Worm (Caenorhabditis elegans): ENCODE measurements around the gene C06E8.5.

C06E8.5 gene

DNA sequence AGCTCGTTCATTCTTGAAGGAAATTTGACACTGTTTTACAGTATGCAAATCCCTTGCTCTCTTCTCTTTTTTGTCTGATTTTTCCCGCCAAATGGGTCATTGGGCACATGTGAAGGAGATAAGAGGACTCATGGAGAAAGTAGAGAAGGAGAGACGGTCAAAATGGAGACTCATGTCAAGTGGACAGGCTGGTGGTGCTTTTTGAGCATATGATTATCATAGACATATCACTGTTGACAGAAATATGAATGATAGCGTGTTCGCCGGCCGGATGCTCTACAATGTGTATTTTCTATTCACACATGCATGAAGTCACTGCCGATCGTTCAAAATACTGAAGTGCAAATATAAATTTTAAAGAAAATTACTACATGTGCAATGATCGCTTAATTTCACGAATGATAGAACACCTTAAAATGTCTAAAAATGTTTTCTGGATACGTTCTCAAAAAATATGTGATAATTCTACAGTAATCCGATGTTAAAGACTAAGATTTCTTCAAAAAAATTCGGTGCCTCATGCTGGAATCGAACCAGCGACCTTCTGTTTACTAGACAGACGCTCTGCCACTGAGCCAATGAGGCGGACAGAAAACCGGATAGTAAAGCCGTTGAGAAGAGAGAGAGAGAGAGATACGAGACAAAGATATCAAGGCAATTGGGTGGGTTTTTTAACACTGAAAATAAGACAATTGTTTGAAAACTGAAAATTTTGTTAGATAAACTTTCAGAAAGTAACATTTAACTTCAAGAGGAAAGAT lies 25.0 kb upstream of the C06E8.5 start (continued):
- peak; percentile 43 for TF ChIP-seq mep-1 (tag; optimal IDR thresholded peaks at IDR 0.05)
- TF ChIP-seq dmd-6 (GFP tag; IDR thresholded peaks at IDR 0.05) = peak; percentile 61
- TF ChIP-seq Y48G9A.11 (GFP tag; IDR thresholded peaks at IDR 0.05) = no peak
- peak; percentile 56 for TF ChIP-seq tra-1 (GFP tag; IDR thresholded peaks at IDR 0.05)
- TF ChIP-seq nhr-102 (tag; optimal IDR thresholded peaks at IDR 0.05) = no peak
- TF ChIP-seq lsy-2 (tag; optimal IDR thresholded peaks at IDR 0.05) = peak in 1 of 2 experiments; percentile 66
- no peak for TF ChIP-seq pqm-1 (tag; optimal IDR thresholded peaks at IDR 0.05)
- peak; percentile 52 for TF ChIP-seq duxl-1 (tag; optimal IDR thresholded peaks at IDR 0.05; ENCODE audit: poor library complexity)
- TF ChIP-seq egl-43 (GFP tag; IDR thresholded peaks at IDR 0.05) = no peak; the same call in 1 of the 2 replicates
- no peak for TF ChIP-seq ces-1 (GFP tag; optimal IDR thresholded peaks at IDR 0.05)
- peak; percentile 29 for TF ChIP-seq Y5F2A.4 (GFP tag; optimal IDR thresholded peaks at IDR 0.05)
- TF ChIP-seq madf-9 (GFP tag; conservative IDR thresholded peaks at IDR 0.05) = no peak; the same call in 1 of the 2 replicates
- TF ChIP-seq mes-2 (tag; optimal IDR thresholded peaks at IDR 0.05; ENCODE audit: poor library complexity, severe bottlenecking) = peak; percentile 62
- no peak for TF ChIP-seq aly-2 (tag; optimal IDR thresholded peaks at IDR 0.05)
- peak; percentile 1 for TF ChIP-seq gei-8 (GFP tag; optimal IDR thresholded peaks at IDR 0.05)
- TF ChIP-seq dmd-9 (GFP tag; IDR thresholded peaks at IDR 0.05) = no peak
- no peak for TF ChIP-seq Y75B8A.6 (GFP tag; IDR thresholded peaks at IDR 0.05)
- no peak for TF ChIP-seq F49E8.2 (tag; optimal IDR thresholded peaks at IDR 0.05; ENCODE audit: borderline replicate concordance)
- TF ChIP-seq R02D3.7 (tag; optimal IDR thresholded peaks at IDR 0.05) = no peak
- no peak for TF ChIP-seq daf-12 (tag; optimal IDR thresholded peaks at IDR 0.05)
- no peak for TF ChIP-seq nhr-42 (GFP tag; IDR thresholded peaks at IDR 0.05)
- no peak for TF ChIP-seq Y105C5A.15 (GFP tag; IDR thresholded peaks at IDR 0.05)
- peak; percentile 75 for TF ChIP-seq snpc-4 (tag; optimal IDR thresholded peaks at IDR 0.05)
- peak; percentile 12 for TF ChIP-seq F37D6.2 (tag; optimal IDR thresholded peaks at IDR 0.05)
- TF ChIP-seq ceh-44 (GFP tag; IDR thresholded peaks at IDR 0.05) = no peak
- peak in 1 of 2 experiments; percentile 95 for TF ChIP-seq unc-62 (GFP tag; optimal IDR thresholded peaks at IDR 0.05 in 1 of 2)
- no peak for TF ChIP-seq unc-62 (tag; optimal IDR thresholded peaks at IDR 0.05)
- peak; percentile 48 for TF ChIP-seq aha-1 (tag)
- TF ChIP-seq arid-1 (GFP tag; conservative IDR thresholded peaks at IDR 0.05) = peak; percentile 79
- peak; percentile 30 for TF ChIP-seq rbr-2 (tag; optimal IDR thresholded peaks at IDR 0.05)
- TF ChIP-seq lim-7 (GFP tag; IDR thresholded peaks at IDR 0.05) = 0 out of 2 replicates have a peak, but pooled peaks have one; percentile 44
- peak; percentile 45 for TF ChIP-seq hlh-30 (tag; optimal IDR thresholded peaks at IDR 0.05; ENCODE audit: insufficient read depth)

DNA sequence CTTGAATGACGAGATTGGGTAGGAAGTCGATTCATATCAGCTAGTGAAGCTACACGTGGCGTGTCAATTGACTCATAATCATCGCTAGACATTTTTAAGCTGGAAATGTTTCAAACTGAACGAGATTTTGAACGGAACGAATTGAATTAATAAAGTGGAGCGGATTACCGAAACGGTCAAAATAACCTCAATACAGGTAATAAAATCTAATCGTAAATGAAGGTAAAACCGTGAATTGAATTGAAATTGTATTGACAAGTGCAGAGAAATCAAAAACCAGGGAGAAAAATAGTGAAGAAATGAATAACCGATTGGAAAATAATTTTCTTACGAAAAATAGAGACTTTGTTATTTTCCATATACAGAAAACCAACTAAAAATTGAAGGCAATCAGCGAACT lies 23.9 kb upstream of the C06E8.5 start, which contains the start of gene cyk-1:
Gene cyk-1 (minus strand): TSS at position 101 of the 400 bp plus-strand sequence.
- TF ChIP-seq mdt-29 (GFP tag; IDR thresholded peaks at IDR 0.05) (no peak), nhr-6 (tag; optimal IDR thresholded peaks at IDR 0.05) (no peak), vab-7 (GFP tag; IDR thresholded peaks at IDR 0.05) (no peak), dpl-1 (GFP tag; optimal IDR thresholded peaks at IDR 0.05) (no peak), pqm-1 (tag; optimal IDR thresholded peaks at IDR 0.05) (no peak), cey-2 (tag; optimal IDR thresholded peaks at IDR 0.05; ENCODE audit: borderline replicate concordance, insufficient read depth) (no peak), daf-12 (tag; optimal IDR thresholded peaks at IDR 0.05) (no peak), hif-1 (tag; optimal IDR thresholded peaks at IDR 0.05) (no peak), madf-9 (GFP tag; conservative IDR thresholded peaks at IDR 0.05) (no peak), daf-16 (GFP tag; optimal IDR thresholded peaks at IDR 0.05) (no peak), daf-16 (tag; optimal IDR thresholded peaks at IDR 0.05) (no peak), pha-4 (GFP tag; IDR thresholded peaks at IDR 0.05) (no peak), pha-4 (tag; optimal IDR thresholded peaks at IDR 0.05) (no peak)
